Fruit fly (Drosophila melanogaster) Kc167 (cell line): ENCODE measurements around the gene CG9331.

Experiments
- Myc ChIP-seq: fragments of >200 bp; optimal IDR thresholded peaks from 2 replicates; lab custom pipeline; 2017; ENCODE audit warnings: missing external identifiers
- Sin3A ChIP-seq: fragments of >200 bp; optimal IDR thresholded peaks from 2 replicates; lab custom pipeline; 2018; ENCODE audit warnings: missing external identifiers
- h ChIP-seq: fragments of >200 bp; optimal IDR thresholded peaks from 3 replicates; lab custom pipeline; 2018; ENCODE audit warnings: missing external identifiers
- insv ChIP-seq: fragments of >200 bp; optimal IDR thresholded peaks from 3 replicates; lab custom pipeline; 2018; ENCODE audit warnings: missing external identifiers
- psq ChIP-seq: fragments of >200 bp; optimal IDR thresholded peaks from 2 replicates; lab custom pipeline; 2017; ENCODE audit warnings: missing external identifiers
- ttk ChIP-seq: sonication (Bioruptor generic); optimal IDR thresholded peaks from 2 replicates; lab custom pipeline; 2017; ENCODE audit warnings: missing external identifiers

Gene CG9331

DNA sequence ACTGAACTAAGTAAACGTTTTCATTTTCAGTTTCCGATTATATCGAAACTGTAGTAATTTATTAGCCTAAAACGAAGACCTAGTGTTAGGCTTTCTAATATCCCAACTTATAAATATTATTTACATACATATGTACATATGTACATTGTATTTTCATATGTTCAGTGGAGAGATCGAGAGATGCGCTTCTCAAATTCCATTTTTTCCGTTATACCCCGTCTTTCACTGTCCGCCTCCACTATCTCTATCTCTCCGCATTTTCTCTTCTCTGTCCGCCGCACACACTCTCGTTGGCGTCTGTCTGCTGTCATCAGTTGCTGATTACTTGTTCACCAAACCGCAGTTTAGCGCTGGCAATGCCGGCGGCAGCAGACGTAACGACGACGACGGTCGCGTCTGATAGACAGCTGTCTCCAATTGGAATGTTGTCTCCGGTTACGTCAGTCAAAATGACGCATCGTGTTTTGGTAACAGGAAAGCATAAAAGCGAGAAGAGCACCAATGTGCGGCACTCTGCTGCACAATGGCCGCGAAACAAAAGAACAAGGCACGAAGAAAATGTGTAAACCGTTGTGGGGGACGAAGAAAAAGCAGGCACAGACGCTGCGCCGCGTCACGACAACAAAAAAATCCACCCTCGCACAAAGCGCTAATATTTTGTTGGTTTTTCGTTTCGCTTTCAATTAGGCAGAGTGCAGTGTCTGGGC, at the start of gene CG9331:
Gene CG9331, plus strand, starts transcription at position 340 of the 707 bp plus-strand sequence.
- TF ChIP-seq insv (lab: Kevin White, UChicago) (no peak), ttk (lab: Kevin White, UChicago) (no peak), Sin3A (lab: Kevin White, UChicago) (no peak), psq (no peak), Myc (lab: Kevin White, UChicago) (no peak), h (lab: Kevin White, UChicago) (no peak)

- TF ChIP-seq insv (lab: Kevin White, UChicago), result no peak
- no peak for TF ChIP-seq psq
- TF ChIP-seq ttk (lab: Kevin White, UChicago), result no peak
- no peak for TF ChIP-seq Myc (lab: Kevin White, UChicago)
- TF ChIP-seq Sin3A (lab: Kevin White, UChicago), result no peak
- TF ChIP-seq h (lab: Kevin White, UChicago), result no peak
Observed at dm6 chr2L:20773453-20774054, 49.1 kb upstream of the CG9331 start.

- TF ChIP-seq Sin3A (lab: Kevin White, UChicago), result no peak
- no peak for TF ChIP-seq psq
- TF ChIP-seq h (lab: Kevin White, UChicago), result no peak
Observed at dm6 chr2L:20774464-20774863, 48.2 kb upstream of the CG9331 start.

dm6 chr2L:20775941-20776340, 46.7 kb upstream of the CG9331 start:
- TF ChIP-seq ttk (lab: Kevin White, UChicago), result no peak
- no peak for TF ChIP-seq psq
- no peak for TF ChIP-seq insv (lab: Kevin White, UChicago)

DNA sequence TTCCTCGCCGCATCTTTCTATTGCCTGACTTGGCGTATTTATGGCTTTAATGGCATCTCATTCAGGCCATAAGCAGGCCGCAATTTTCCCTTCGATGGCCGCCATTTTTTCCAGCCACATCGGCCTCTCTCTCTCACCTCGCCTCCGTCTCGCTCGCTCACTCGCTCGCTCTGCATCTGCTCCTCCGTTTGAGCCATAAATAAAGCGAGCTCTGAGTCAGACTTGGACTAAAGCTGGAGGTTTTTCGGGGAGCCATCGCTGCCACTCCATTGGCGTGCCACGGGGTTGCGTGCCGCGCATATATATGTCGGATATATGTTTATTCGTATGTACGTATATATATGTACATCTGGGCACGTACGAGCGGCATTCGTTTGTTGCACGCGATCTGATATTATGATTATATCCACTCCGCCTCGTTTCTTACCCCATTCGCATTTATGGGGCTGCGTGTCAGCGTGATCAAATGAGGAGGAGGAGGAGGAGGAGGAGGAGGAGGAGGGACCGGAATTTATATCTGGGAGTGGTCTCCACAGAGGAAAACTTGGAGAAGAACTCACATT, 45.6 kb upstream of the CG9331 start:
- TF ChIP-seq insv (lab: Kevin White, UChicago) (no peak), Myc (lab: Kevin White, UChicago) (no peak), h (lab: Kevin White, UChicago) (no peak), psq (no peak), Sin3A (lab: Kevin White, UChicago) (no peak), ttk (lab: Kevin White, UChicago) (no peak)

dm6 chr2L:20778380-20778779, 44.2 kb upstream of the CG9331 start:
- TF ChIP-seq Sin3A (lab: Kevin White, UChicago), result no peak
- no peak for TF ChIP-seq h (lab: Kevin White, UChicago)
- no peak for TF ChIP-seq psq
- TF ChIP-seq ttk (lab: Kevin White, UChicago), result no peak

DNA sequence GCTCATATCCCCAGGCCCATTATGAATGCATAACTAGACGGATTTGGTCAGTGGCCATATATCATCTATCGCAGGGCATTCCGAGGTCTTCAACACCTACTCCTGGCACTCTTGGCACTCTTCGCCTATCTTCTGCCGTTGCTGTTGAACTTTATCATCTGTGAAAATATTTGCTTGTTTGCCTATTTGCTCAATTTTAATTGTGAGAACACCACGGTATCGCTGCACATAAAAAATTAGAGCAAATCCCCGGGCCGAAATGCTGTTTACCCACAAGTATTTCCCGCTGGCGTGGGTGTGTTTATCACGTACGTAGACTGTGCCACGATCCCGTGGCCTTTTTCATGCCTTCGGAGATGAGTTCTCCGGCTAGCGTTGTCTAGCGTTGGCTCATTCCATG, 41.9 kb upstream of the CG9331 start:
- TF ChIP-seq ttk (lab: Kevin White, UChicago) (no peak), Myc (lab: Kevin White, UChicago) (no peak), Sin3A (lab: Kevin White, UChicago) (no peak), psq (no peak), h (lab: Kevin White, UChicago) (no peak)

DNA sequence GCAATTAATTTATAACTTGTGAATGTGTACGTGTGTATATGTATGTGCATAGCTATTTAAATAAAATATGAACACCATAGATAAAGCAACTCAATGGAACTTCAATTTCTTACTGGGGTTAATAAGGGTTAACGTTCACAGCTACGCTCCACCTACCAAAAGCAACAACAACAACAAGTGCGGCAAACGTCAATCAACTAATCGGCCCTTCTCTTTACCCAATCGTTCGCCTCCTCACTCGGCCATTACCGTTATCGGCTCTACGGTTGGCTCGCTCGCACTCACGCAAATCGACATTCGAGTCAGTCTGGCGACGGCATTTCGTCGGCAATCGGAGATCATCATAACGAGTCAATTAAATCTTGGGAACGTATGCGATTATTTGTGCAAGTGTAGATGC, 39.6 kb upstream of the CG9331 start:
- TF ChIP-seq psq, result no peak

- TF ChIP-seq ttk (lab: Kevin White, UChicago) (no peak), Sin3A (lab: Kevin White, UChicago) (no peak), Myc (lab: Kevin White, UChicago) (no peak), insv (lab: Kevin White, UChicago) (no peak), h (lab: Kevin White, UChicago) (no peak), psq (no peak)
Observed at dm6 chr2L:20783908-20784307, 38.7 kb upstream of the CG9331 start.

DNA sequence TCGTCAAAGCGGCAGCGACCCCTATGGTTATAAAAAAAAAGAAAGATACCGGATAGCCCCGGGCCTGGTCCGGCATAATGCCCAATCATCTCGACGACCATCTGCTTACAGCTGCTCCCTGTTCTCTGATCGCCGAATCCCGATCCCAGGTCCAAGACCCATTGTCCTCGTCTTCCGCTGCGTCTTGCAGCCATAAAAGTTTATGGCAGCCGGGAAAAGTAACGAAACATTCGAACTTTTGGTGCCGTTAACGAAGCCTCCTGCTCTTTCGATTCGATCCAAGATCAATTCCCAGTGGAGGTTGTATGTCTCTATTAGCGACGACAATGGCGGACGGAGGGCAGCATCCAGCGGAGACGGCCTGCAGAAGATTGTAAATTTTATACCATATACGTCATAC, 37.3 kb upstream of the CG9331 start:
- no peak for TF ChIP-seq ttk (lab: Kevin White, UChicago)
- no peak for TF ChIP-seq Sin3A (lab: Kevin White, UChicago)
- no peak for TF ChIP-seq h (lab: Kevin White, UChicago)
- no peak for TF ChIP-seq psq
- TF ChIP-seq insv (lab: Kevin White, UChicago), result no peak

dm6 chr2L:20787271-20787791, 35.3 kb upstream of the CG9331 start, which contains the start of gene Pomp:
Gene Pomp (plus strand): TSS chr2L:20787656.
- TF ChIP-seq Myc (lab: Kevin White, UChicago) (no peak), ttk (lab: Kevin White, UChicago) (no peak), psq (peak; percentile 99)

DNA sequence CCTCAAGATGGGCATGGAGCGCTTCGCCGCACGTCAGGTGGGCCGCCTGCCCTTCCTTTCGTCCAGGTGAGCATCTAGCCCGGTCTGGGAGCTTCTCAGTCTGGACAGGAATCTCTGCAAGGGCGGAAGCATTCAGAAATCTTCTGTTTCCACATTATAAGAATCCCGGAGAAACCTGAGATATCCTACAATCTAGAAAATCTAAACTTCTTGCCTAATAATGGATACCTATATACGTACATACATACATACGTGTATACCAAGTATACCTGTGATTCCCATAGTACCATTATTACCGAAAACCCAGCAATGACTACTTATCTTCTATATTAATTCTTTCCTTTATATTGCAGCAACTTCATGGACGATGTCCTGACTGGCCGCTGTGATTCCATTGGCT, 34.6 kb upstream of the CG9331 start:
- TF ChIP-seq ttk (lab: Kevin White, UChicago), result peak; percentile 98
- no peak for TF ChIP-seq h (lab: Kevin White, UChicago)

DNA sequence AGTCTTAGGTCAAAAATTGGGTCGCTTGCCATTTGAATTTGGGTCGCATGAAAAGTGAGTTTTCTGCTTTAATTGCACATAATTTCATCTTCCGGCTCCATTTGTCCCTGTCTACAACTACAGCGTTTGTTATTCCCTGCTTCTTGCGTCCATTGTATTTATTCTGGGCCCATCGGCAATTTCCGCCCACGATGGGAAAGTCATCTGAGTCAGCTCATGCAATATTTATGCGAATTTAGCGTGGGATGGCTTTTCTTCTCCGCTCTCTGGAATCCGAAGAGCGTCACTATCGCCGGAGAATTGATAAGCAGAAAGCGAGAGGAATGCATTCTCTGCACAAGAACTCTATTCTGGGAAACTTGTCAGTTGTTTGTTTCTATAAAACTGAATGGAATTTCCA, 30.1 kb upstream of the CG9331 start:
- TF ChIP-seq psq (no peak), Sin3A (lab: Kevin White, UChicago) (no peak), Myc (lab: Kevin White, UChicago) (no peak), ttk (lab: Kevin White, UChicago) (no peak)
